Fruit fly (Drosophila melanogaster): ENCODE data around the gene papi.

- TF ChIP-seq CG17806 (tag; optimal IDR thresholded peaks at IDR 0.05) (no peak), CG8159 (tag; optimal IDR thresholded peaks at IDR 0.05) (no peak), Ets98B (GFP tag; IDR thresholded peaks at IDR 0.05) (no peak), EcR (GFP tag; optimal IDR thresholded peaks at IDR 0.05) (no peak), fd96Ca (GFP tag; IDR thresholded peaks at IDR 0.05) (no peak), CG4496 (GFP tag; IDR thresholded peaks at IDR 0.05) (no peak), CG8301 (tag; optimal IDR thresholded peaks at IDR 0.05) (no peak), D1 (tag; optimal IDR thresholded peaks at IDR 0.05) (no peak)
These were observed 33.1 kb upstream of the papi start for dm6 chr2L:2187411-2187810.

All from whole organism, pupa.